Fruit fly (Drosophila melanogaster) whole organism, larva: ENCODE data around the gene CheB38a.

Experiments
- noc ChIP-seq: fragments of 200-800 bp; sonication (Bioruptor generic); optimal IDR thresholded peaks from 3 replicates; lab custom pipeline; 2019; ENCODE audit warnings: missing biosample characterization, mild to moderate bottlenecking, missing genetic modification characterization, moderate library complexity

The CheB38a gene

DNA sequence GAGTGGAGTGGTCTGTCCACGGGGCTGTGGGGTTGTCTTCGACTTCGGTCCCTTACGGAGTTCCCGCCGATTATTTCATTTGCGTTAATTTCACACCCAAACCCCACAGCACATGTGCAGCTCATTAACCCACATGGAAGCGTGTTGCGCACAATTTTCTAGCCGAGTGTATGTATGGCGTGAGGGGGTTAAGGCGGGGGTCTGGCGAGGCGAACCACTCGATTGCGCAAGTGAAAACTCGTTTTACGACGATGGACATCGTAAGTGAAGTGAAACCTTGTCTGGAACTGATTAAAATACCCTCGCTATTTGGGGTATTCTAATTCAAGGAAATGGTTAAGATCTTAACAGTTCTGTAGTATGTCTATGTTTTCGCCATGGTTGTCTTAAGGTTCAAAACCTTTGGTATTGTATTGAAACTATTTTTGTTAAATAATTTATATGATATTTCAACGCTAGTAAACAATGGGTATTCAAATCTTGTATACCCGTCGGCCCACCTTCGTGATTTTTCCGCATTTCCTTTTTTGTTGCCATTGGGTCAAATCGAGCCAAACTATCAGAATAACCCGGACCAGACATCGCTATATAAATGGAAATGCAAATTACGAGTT is 7.2 kb downstream of the CheB38a start:
- TF ChIP-seq noc (tag; lab: Kevin White, UChicago) = no peak

DNA sequence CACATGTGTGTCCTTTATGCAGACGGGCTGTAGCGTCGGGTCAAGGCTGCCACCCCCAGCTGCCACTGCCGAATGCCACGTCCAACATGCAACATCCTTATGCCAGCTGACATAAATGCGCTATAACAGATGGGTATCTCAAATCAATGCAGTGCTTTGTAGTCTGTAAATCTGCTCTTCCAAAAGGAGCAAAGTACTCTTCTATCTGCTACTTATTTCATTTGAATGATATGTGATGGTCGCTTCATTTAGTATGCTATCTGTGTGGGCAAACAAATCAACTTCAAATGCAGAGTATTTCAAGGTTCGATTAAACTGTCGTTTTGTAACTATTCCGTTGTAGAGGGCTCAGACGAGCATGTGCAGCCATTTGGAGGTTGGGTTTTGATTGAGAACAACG is 9.1 kb downstream of the CheB38a start:
- no peak for TF ChIP-seq noc (tag; lab: Kevin White, UChicago)

DNA sequence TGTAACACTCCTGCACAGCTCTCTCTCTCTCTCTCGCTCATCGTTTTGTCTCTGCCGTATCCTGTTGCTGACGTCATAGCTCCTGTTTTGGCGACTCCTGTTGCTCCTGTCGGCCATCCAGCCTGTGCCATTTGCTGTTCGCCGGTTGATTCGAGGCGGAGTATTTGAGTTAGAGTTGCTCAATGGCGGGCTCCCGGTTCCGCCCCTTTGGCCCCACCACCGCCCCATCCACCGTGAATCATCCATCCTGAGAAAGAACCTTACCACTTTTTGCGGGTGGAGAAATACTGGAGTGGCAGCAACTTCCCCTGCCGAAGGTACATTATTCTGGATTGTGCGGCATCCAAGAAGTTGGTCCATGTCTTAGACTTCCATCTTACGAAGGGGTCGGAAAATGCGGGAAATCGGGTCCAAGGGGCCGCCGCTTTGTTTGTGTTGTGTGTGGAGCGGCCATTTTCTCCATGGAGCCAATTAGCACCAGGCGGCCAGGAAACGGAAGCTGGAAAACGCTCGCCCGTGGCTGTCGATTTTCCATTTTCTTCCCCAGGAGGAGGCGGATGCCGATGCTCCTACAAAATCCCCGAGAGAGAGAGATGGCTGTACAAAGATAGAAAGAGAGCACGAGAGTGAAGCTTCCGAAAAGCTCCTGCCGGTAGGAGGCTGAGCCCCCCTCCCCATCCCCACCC is 9.7 kb downstream of the CheB38a start:
- TF ChIP-seq noc (tag; lab: Kevin White, UChicago) = no peak

DNA sequence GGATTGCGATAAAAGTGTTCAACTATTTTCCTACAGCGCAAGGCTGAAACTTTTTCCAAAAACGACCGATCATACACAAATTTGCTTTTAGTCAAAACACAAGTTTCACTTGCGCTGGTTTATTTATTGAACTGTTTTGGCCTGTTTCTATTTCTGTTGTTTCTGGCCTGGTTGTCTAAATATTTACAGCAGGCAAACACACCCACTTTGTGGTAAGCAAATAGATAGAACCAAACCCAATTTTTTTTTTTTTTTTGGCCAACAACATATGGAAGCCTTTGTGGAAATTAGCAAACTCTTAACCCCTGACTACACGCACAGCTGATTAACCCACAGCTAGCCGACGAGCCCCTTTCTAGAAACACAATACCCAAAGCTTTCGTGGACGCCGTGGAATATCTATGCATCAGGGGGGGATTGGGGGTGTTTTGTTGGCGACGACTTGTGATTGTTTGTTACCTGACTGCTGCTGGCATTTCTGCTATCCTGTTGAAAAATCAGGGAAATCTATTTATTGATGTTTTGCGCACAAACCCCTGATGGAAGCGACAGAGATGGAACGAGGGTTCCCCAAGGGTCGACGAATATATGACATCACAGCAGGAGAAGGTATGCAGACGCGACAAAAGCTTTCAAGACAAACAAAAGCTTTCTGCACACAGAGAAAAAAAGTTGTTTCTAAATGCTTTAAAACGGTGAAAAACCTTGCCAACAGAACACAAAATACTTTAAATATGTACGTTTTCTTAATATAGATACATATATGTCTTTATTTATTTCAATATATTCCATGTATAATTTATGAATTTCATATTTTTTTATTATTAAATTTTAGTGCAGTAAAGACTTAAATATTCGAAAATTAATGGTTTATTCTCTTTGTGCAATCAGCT is 10.5 kb downstream of the CheB38a start:
- TF ChIP-seq noc (tag; lab: Kevin White, UChicago) = peak; percentile 68

DNA sequence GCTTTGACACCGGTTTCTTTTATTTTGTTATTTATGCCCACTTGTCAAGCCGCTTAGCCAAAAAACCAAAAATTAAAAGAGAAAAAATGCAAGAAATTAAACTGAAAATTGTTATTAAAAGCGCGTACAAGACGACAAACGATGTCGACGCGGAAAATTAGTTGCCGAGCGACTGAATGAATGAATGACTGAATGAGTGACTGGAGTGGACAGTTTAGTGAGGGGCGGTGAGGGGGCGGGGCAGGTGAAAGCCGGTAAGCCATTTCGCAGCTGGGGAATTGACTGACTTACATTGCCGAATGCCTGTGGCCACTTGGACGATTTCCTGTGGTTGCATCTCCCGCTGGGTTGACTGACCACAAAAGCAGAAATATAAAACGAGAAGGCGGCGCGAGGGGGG is 11.7 kb downstream of the CheB38a start:
- TF ChIP-seq noc (tag; lab: Kevin White, UChicago) = no peak

DNA sequence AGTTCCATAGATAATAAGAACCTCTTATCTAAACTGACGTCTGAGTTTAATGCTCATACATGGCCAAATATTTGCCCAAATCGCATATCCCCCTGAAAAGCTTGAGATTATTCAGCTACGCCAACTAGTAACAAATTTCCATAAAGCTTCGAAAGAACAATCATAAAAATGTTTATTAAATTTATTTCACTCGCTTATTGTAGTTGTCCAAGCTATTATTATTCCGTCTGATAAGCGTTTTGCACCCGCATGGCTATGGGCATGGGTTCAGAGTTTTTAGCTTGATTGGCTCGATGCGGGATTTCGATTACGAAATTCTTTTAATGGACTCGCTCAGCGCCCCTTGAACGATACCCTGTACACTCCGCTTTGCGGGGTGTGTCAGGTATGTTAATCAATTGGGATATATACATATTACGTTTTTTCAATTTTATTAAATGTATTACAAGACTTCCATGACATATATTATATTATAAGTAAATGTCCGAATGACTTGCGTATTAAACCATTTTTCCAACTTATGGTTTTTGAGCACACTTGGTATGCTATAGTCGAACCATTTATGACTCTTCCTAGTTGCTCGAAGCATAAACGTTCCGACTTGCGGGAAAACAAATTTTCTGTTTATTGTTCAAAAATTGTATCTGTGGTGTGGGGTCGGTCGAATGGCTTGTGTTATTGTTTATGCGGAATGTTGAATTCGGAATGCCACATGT is 12.6 kb downstream of the CheB38a start:
- peak; percentile 97 for TF ChIP-seq noc (tag; lab: Kevin White, UChicago)

DNA sequence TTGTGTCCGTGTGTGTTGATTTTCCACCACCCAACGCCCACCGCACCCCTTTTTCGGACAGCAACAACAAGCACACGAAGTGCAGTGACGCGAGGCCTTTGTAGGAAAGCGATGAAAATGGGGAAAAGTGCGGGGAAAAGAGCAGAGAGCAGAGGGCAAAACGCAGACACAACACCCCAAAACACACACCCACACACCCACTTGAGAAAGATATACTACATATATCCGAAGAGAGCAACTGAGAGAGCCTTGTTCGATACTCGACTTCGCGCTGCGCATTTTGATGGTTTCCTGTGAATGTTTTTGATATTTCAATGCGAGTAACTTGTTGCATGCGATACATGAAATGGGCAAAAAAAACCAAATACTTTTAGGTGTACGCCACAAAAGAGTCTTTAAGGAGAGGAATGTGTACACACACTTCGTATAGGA is 14.6 kb downstream of the CheB38a start:
- TF ChIP-seq noc (tag; lab: Kevin White, UChicago) = no peak

DNA sequence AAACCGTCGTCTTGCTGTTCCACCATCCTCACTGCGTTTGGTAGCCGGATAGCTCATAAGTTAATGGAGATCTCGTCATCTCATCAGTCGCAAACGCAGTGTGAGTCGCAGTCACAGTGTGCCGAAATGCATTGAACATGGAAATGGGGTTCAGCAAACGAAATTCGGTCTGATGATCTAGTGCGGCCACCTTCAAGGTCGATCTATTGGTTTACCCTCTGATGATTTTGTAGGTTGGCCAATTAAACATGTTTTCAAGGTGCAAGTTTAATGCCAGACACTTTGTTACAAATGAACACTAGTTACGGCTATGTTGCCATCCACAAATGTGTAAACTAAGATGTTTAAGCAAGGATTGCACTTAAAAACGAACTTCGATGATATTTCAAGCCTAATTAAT is 15.5 kb downstream of the CheB38a start:
- TF ChIP-seq noc (tag; lab: Kevin White, UChicago) = no peak

DNA sequence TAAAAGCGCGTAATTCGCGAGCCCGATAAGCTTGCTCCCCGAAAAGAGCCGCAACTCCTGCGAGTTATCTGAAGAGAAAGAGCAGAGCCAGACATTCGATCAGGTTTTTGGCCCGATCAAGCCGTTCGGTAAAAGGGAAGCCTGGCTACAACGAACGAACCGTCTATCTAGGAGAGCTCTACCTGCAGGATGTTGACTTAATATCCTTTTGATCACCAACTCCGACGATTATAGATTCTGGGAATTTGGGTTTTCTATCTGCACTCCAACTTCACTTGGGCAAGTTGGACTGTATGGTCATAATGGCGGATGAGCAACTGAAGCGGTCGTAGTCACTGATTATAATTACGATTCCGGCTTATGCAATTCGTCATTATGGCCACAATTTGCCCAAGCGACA is 16.1 kb downstream of the CheB38a start:
- no peak for TF ChIP-seq noc (tag; lab: Kevin White, UChicago)

DNA sequence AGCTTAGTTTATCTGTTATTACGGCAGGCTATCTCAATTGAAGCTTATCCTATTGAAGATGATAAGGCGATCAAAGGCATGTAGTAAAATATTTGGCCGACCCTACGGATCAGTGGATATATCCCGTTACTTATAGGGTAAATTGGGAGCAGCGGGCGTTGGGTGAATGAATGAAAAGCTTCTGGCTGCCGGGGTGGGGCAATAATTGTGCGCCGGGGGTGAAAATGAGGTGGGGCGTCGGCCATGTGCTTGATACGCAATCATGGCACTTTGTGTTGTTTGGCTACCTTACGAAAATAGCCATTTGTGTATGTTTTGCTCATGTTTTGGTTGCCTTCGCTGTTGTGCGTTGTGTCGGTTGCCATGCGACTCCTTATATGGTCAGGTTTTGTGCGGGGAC is 16.5 kb downstream of the CheB38a start:
- TF ChIP-seq noc (tag; lab: Kevin White, UChicago) = no peak

DNA sequence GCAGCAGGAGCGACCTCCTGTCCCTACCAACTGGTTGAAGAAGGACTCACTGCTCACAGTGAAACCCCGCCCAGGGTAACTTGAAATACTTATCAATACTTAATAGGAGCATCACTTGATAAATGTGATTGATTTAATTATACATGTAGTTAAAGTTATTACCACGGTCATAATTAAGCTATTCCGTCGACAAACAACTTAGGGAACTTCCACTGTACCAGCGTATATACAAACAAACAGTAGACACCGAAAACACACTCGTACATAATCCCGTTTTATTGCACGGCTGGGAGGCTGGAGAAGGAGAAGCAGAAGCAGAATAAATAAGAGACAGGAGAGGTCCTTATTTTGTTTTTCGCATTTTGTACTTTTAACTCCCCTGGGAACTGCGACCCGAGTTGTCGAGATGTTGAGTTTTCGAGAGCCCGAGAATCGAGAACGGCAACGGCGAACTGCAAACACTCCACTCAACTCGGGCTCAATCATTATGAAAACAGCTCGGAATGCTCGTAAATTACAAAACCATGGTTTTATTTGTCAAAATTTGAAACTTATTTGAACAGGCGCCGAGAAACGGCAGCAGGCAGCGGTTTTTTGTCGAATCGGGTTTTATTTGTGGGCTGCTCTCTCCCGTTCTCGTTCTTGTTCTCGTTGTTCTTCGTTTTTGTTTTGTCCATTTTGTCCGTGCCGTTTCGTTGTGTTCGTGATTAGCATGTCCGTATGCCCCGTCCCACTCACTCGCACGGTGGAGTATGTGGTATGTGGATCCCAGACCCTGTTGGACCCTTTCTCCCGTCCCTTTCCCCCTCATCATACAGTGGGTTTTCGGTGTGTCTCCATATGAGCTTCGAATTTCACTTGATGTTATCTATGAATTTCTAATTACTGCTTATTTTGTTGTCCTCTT is 18.1 kb downstream of the CheB38a start:
- TF ChIP-seq noc (tag; lab: Kevin White, UChicago) = peak; percentile 69

DNA sequence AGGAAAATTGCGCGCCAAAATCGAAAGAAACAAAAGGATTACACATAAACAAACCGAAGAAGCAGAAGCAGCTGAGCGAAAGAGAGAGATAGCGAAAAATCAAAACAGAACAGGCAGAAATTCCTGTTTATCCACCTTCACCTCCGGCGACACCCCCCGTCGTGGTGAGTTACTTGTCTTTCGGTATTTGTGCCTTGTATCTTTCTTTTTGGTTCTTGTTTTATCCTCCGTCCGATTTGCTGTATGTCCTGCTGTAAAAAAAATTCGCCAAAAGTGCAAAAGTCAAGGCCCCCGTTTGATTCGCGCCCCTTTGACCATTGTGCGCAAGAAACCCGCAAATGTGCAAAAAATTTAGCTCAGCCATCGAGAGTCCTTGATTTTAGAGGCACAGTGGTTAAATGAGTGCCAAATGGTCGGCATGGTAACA is 20.0 kb downstream of the CheB38a start:
- no peak for TF ChIP-seq noc (tag; lab: Kevin White, UChicago)

DNA sequence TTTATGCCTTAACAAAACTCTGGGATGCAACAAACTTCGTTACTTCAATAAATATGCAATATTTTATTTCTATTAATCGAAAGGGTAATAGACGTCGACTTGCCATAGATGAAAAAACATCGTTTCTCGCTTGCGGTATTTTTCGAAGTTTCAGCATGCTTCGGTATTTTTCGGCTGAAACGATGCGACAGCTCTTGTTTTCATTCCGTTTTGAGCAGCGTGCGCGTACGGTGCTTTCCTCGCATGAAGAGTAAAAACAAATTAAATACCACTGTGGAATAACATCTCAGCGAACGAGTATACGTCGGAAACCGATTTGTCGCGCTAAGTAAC is 20.9 kb downstream of the CheB38a start, which contains the start of gene CG9328:
Gene CG9328, plus strand, starts transcription at position 201 of the 333 bp plus-strand sequence.
- TF ChIP-seq noc (tag; lab: Kevin White, UChicago) = no peak

DNA sequence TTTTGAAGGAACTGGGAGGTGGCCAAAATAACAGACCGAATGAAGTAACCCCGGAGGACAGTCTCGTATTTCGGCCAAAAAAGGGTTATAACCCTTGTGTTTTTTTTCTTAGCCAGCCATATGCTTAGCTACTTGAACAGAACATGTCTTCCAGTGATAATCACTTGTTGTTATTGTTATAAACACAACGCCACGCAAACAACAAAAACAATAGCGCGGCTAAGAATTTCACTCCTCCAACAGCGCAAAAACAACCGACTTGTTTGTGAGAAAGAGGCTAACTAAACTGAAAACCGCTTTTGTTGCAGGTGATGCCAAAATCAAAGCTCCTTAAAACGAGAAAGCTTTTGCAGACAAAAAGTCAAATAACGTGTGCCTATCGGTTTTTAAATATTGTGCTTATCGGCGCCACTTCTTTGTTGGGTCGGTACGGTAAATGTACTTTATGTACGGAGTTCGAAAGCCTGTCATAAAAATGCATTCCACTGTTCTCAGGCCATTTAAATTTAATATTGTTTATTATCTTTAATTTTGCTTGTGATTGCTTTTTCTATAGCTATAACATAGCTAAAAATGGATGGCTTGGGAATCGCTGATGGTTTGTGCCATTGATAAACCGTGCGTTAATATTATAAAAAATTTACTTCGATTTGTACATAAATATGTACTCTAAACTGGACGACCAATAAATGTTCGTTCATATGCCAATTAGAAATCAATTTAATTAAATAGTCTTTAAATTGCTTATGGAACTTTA is 21.4 kb downstream of the CheB38a start, which contains the start of gene vari:
Gene vari, minus strand, starts transcription at position 285 of the 757 bp plus-strand sequence.
- no peak for TF ChIP-seq noc (tag; lab: Kevin White, UChicago)
